Worm (Caenorhabditis elegans) whole organism, young adult: ENCODE measurements around the gene C26B9.5.

Experiments
- B0035.1 ChIP-seq: sonication (generic microtip); optimal IDR thresholded peaks from 2 replicates; lab custom pipeline; 2016; ENCODE audit warnings: missing genetic modification characterization, mild to moderate bottlenecking, missing compliant biosample characterization, missing genotype, missing genetic modification reagents
- F22D6.2 ChIP-seq: sonication (generic microtip); optimal IDR thresholded peaks from 2 replicates; lab custom pipeline; 2016; ENCODE audit warnings: mild to moderate bottlenecking, missing genetic modification characterization, missing compliant biosample characterization
- F57A8.1 ChIP-seq: fragments of 200-800 bp; sonication (Bioruptor generic); optimal IDR thresholded peaks from 2 replicates; lab custom pipeline; 2018; ENCODE audit warnings: mild to moderate bottlenecking, missing genetic modification characterization, moderate library complexity, missing compliant biosample characterization
- attf-6 ChIP-seq: fragments of 200-800 bp; sonication (Bioruptor generic); IDR thresholded peaks from 2 replicates; pipeline ENCODE4 v1.3.6; 2022; ENCODE audit warnings: missing genetic modification reagents, missing genetic modification characterization, missing compliant biosample characterization
- bed-2 ChIP-seq: fragments of 200-800 bp; sonication (Bioruptor generic); IDR thresholded peaks from 2 replicates; pipeline ENCODE4 v1.3.6; 2022; ENCODE audit warnings: missing genetic modification reagents, missing genetic modification characterization, missing compliant biosample characterization
- efl-1 ChIP-seq: fragments of 150-350 bp; optimal IDR thresholded peaks from 2 replicates; lab custom pipeline; 2014; ENCODE audit warnings: missing biosample characterization, missing genetic modification reagents, missing genetic modification characterization
- egl-18 ChIP-seq: fragments of 200-800 bp; sonication (Bioruptor generic); IDR thresholded peaks from 2 replicates; pipeline ENCODE4 v1.3.6; 2022; ENCODE audit warnings: missing genetic modification reagents, missing genetic modification characterization, missing compliant biosample characterization
- hsf-1 ChIP-seq: fragments of 200-800 bp; sonication (Bioruptor generic); IDR thresholded peaks from 2 replicates; pipeline ENCODE4 v1.3.6; 2022; ENCODE audit warnings: missing genetic modification reagents, missing genetic modification characterization, missing compliant biosample characterization
- pha-4 ChIP-seq: fragments of 150-350 bp; sonication (generic microtip); optimal IDR thresholded peaks from 2 replicates; lab custom pipeline; 2014; ENCODE audit warnings: missing biosample characterization, missing genetic modification reagents, missing genetic modification characterization
- rec-8 ChIP-seq, 2 experiments: sonication (generic microtip); optimal IDR thresholded peaks; 2 replicates each; lab custom pipeline; 2016; ENCODE audit warnings: mild to moderate bottlenecking in 2 of 2, missing genetic modification characterization in 2 of 2, missing genetic modification reagents in 2 of 2, missing genotype in 2 of 2, missing biosample characterization in 1 of 2, missing compliant biosample characterization in 1 of 2, moderate library complexity in 1 of 2
- sptf-2 ChIP-seq: fragments of 200-800 bp; sonication (Bioruptor generic); optimal IDR thresholded peaks from 2 replicates; lab custom pipeline; 2018; ENCODE audit warnings: mild to moderate bottlenecking, missing genetic modification characterization, missing compliant biosample characterization
- unc-130 ChIP-seq: sonication (generic microtip); optimal IDR thresholded peaks from 2 replicates; lab custom pipeline; 2016; ENCODE audit warnings: missing genetic modification reagents, missing genetic modification characterization, missing compliant biosample characterization
- unc-62 ChIP-seq: fragments of 150-350 bp; optimal IDR thresholded peaks from 2 replicates; lab custom pipeline; 2014; ENCODE audit warnings: missing biosample characterization, missing genetic modification reagents, missing genetic modification characterization

- TF ChIP-seq hsf-1 (no peak), unc-62 (no peak), efl-1 (GFP tag; lab: Kevin White, UChicago) (no peak), egl-18 (GFP tag; lab: Robert Waterston, UW) (no peak), bed-2 (no peak), attf-6 (GFP tag; lab: Robert Waterston, UW) (no peak), B0035.1 (tag; lab: Kevin White, UChicago) (no peak), sptf-2 (GFP tag; lab: Kevin White, UChicago) (no peak), F57A8.1 (no peak), F22D6.2 (tag; lab: Kevin White, UChicago) (no peak), rec-8 (tag; optimal IDR thresholded peaks at IDR 0.05; lab: Kevin White, UChicago) (no peak), pha-4 (tag; lab: Kevin White, UChicago) (no peak), unc-130 (no peak)
Observed at ce11 chrX:5321563-5321962, 7.7 kb upstream of the C26B9.5 start.
